Comparison of ENCODE assay signal across 1 worm cellular context in genomic region chrIV:3232694-3233372, ce11.
TF ChIP-seq lines count a peak whose summit lies in the region.

No protein-coding gene starts in this region.

TF ChIP-seq in whole organism, L1 larva, 84 proteins besides CTCF, POLR2A, EP300 and RAD21 (continued from another document):
- peak; percentile 86 for TF ChIP-seq snu-23 (GFP tag; optimal IDR thresholded peaks at IDR 0.05; lab: Kevin White, UChicago)
- no peak for TF ChIP-seq pag-3 (tag; optimal IDR thresholded peaks at IDR 0.05; lab: Kevin White, UChicago; ENCODE audit: borderline replicate concordance, insufficient read depth)
- no peak for TF ChIP-seq unc-98 (GFP tag; IDR thresholded peaks at IDR 0.05; lab: Robert Waterston, UW)
- TF ChIP-seq mdl-1 (tag; optimal IDR thresholded peaks at IDR 0.05; lab: Kevin White, UChicago) = peak in 1 of 2 experiments; percentile 80
- TF ChIP-seq xbp-1 (tag; optimal IDR thresholded peaks at IDR 0.05; lab: Kevin White, UChicago) = peak; percentile 72
- TF ChIP-seq nhr-20 (tag; optimal IDR thresholded peaks at IDR 0.05; lab: Kevin White, UChicago) = peak; percentile 78
- no peak for TF ChIP-seq nhr-77 (tag; optimal IDR thresholded peaks at IDR 0.05; lab: Kevin White, UChicago)
- TF ChIP-seq lin-14 (GFP tag; optimal IDR thresholded peaks at IDR 0.05; lab: Kevin White, UChicago) = peak; percentile 85
- no peak for TF ChIP-seq nhr-11 (tag; optimal IDR thresholded peaks at IDR 0.05; lab: Kevin White, UChicago)
- TF ChIP-seq fkh-10 (GFP tag; optimal IDR thresholded peaks at IDR 0.05; lab: Kevin White, UChicago) = no peak
- TF ChIP-seq nhr-85 (tag; lab: Kevin White, UChicago) = peak; percentile 91
- TF ChIP-seq lin-15B (tag; optimal IDR thresholded peaks at IDR 0.05; lab: Kevin White, UChicago) = no peak
- TF ChIP-seq fkh-8 (tag; optimal IDR thresholded peaks at IDR 0.05; lab: Kevin White, UChicago) = no peak
- peak; percentile 27 for TF ChIP-seq mep-1 (tag; optimal IDR thresholded peaks at IDR 0.05; lab: Kevin White, UChicago)
- no peak for TF ChIP-seq aha-1 (tag; optimal IDR thresholded peaks at IDR 0.05; lab: Kevin White, UChicago)
- TF ChIP-seq hlh-4 (tag; optimal IDR thresholded peaks at IDR 0.05; lab: Kevin White, UChicago) = no peak
- TF ChIP-seq efl-1 (optimal IDR thresholded peaks at IDR 0.05; lab: Kevin White, UChicago) = peak; percentile 34 to 40
- TF ChIP-seq efl-1 (GFP tag; optimal IDR thresholded peaks at IDR 0.05 in 1 of 2; lab: Kevin White, UChicago) = peak; percentile 32 to 84
- peak; percentile 33 for TF ChIP-seq lin-13 (GFP tag; optimal IDR thresholded peaks at IDR 0.05; lab: Kevin White, UChicago)
- TF ChIP-seq vab-15 (tag; optimal IDR thresholded peaks at IDR 0.05; lab: Kevin White, UChicago) = no peak
- peak; percentile 20 for TF ChIP-seq zip-4 (GFP tag; optimal IDR thresholded peaks at IDR 0.05; lab: Kevin White, UChicago)
- TF ChIP-seq nhr-47 (tag; optimal IDR thresholded peaks at IDR 0.05; lab: Kevin White, UChicago) = peak; percentile 72
